Worm (Caenorhabditis elegans) whole organism, L2 larva: ENCODE data around the gene pnk-4.

Experiments used
- F13H6.1 ChIP-seq: sonication (generic microtip); optimal IDR thresholded peaks from 2 replicates; lab custom pipeline; 2016; ENCODE audit warnings: missing genetic modification characterization, missing compliant biosample characterization
- R02D3.7 ChIP-seq: fragments of 150-350 bp; optimal IDR thresholded peaks from 2 replicates; lab custom pipeline; 2014; ENCODE audit warnings: missing biosample characterization, missing genetic modification characterization
- Y55F3AM.14 ChIP-seq: fragments of 200-800 bp; sonication (Bioruptor generic); optimal IDR thresholded peaks from 2 replicates; lab custom pipeline; 2018; ENCODE audit warnings: mild to moderate bottlenecking, missing genetic modification characterization, missing compliant biosample characterization
- ZK546.5 ChIP-seq: sonication (generic microtip); optimal IDR thresholded peaks from 2 replicates; lab custom pipeline; 2017; ENCODE audit warnings: missing biosample characterization, missing genetic modification characterization
- alr-1 ChIP-seq: fragments of 150-350 bp; optimal IDR thresholded peaks from 2 replicates; lab custom pipeline; 2014; ENCODE audit warnings: missing biosample characterization, missing genetic modification characterization
- ama-1 ChIP-seq: fragments of 150-350 bp; optimal IDR thresholded peaks from 2 replicates; lab custom pipeline; 2018; ENCODE audit warnings: inconsistent platforms
- blmp-1 ChIP-seq: sonication (generic microtip); optimal IDR thresholded peaks from 2 replicates; lab custom pipeline; 2017; ENCODE audit warnings: missing genetic modification characterization, mild to moderate bottlenecking, missing compliant biosample characterization, antibody characterized with exemption, moderate library complexity; ENCODE audit not compliant: insufficient read depth
- ceh-82 ChIP-seq: fragments of 150-350 bp; optimal IDR thresholded peaks from 2 replicates; lab custom pipeline; 2014; ENCODE audit warnings: missing biosample characterization, missing genetic modification characterization
- crh-2 ChIP-seq: sonication (generic microtip); optimal IDR thresholded peaks from 2 replicates; lab custom pipeline; 2017; ENCODE audit warnings: missing biosample characterization, missing genetic modification characterization
- dmd-4 ChIP-seq: sonication (generic microtip); optimal IDR thresholded peaks from 2 replicates; lab custom pipeline; 2017; ENCODE audit warnings: missing biosample characterization, missing genetic modification characterization
- egl-27 ChIP-seq: sonication (generic microtip); optimal IDR thresholded peaks from 3 replicates; lab custom pipeline; 2017; ENCODE audit warnings: missing biosample characterization, missing genetic modification reagents, missing genetic modification characterization
- elt-1 ChIP-seq: fragments of 150-350 bp; optimal IDR thresholded peaks from 2 replicates; lab custom pipeline; 2014; ENCODE audit warnings: missing biosample characterization, missing genetic modification characterization
- elt-3 ChIP-seq: sonication (generic microtip); optimal IDR thresholded peaks from 2 replicates; lab custom pipeline; 2017; ENCODE audit warnings: missing biosample characterization, missing genetic modification characterization
- fos-1 ChIP-seq: fragments of 150-350 bp; optimal IDR thresholded peaks from 2 replicates; lab custom pipeline; 2014; ENCODE audit warnings: missing biosample characterization, missing genetic modification characterization
- gmeb-1 ChIP-seq: fragments of 150-350 bp; optimal IDR thresholded peaks from 2 replicates; lab custom pipeline; 2014; ENCODE audit warnings: missing biosample characterization, missing genetic modification characterization
- lin-11 ChIP-seq: fragments of 150-350 bp; sonication (generic microtip); optimal IDR thresholded peaks from 2 replicates; lab custom pipeline; 2014; ENCODE audit warnings: missing biosample characterization, missing genetic modification characterization, inconsistent platforms, mixed read lengths
- lin-13 ChIP-seq: fragments of 150-350 bp; optimal IDR thresholded peaks from 2 replicates; lab custom pipeline; 2014; ENCODE audit warnings: missing biosample characterization, missing genetic modification reagents, missing genetic modification characterization
- lin-39 ChIP-seq: fragments of 150-350 bp; optimal IDR thresholded peaks from 2 replicates; lab custom pipeline; 2014; ENCODE audit warnings: missing biosample characterization, missing genetic modification reagents, missing genetic modification characterization
- lsy-2 ChIP-seq, 2 experiments: fragments of 150-350 bp in 1 of 2; sonication (generic microtip) in 1 of 2; optimal IDR thresholded peaks; 2 replicates each; lab custom pipeline; 2014 to 2017; ENCODE audit warnings: missing biosample characterization in 2 of 2, missing genetic modification characterization in 2 of 2
- mab-5 ChIP-seq: fragments of 150-350 bp; optimal IDR thresholded peaks from 2 replicates; lab custom pipeline; 2014; ENCODE audit warnings: missing biosample characterization, missing genetic modification characterization
- mbf-1 ChIP-seq: sonication (generic microtip); optimal IDR thresholded peaks from 2 replicates; lab custom pipeline; 2017; ENCODE audit warnings: missing biosample characterization, missing genetic modification characterization
- mdl-1 ChIP-seq, 2 experiments: fragments of 150-350 bp in 1 of 2; sonication (generic microtip) in 1 of 2; optimal IDR thresholded peaks; 2 replicates each; lab custom pipeline; 2017; ENCODE audit warnings: missing biosample characterization in 2 of 2, missing genetic modification characterization in 2 of 2
- nhr-10 ChIP-seq: sonication (generic microtip); optimal IDR thresholded peaks from 2 replicates; lab custom pipeline; 2017; ENCODE audit warnings: missing biosample characterization, missing genetic modification characterization
- nhr-11 ChIP-seq: fragments of 150-350 bp; optimal IDR thresholded peaks from 2 replicates; lab custom pipeline; 2014; ENCODE audit warnings: missing biosample characterization, missing genetic modification characterization
- nhr-12 ChIP-seq: fragments of 150-350 bp; optimal IDR thresholded peaks from 2 replicates; lab custom pipeline; 2014; ENCODE audit warnings: missing biosample characterization, missing genetic modification characterization
- nhr-129 ChIP-seq: fragments of 150-350 bp; optimal IDR thresholded peaks from 2 replicates; lab custom pipeline; 2014; ENCODE audit warnings: missing biosample characterization, missing genetic modification characterization
- nhr-21 ChIP-seq: fragments of 150-350 bp; optimal IDR thresholded peaks from 2 replicates; lab custom pipeline; 2014; ENCODE audit warnings: missing biosample characterization, missing genetic modification characterization
- nhr-23 ChIP-seq: fragments of 150-350 bp; optimal IDR thresholded peaks from 2 replicates; lab custom pipeline; 2014; ENCODE audit warnings: missing biosample characterization, missing genetic modification reagents, missing genetic modification characterization
- nhr-237 ChIP-seq: fragments of 150-350 bp; optimal IDR thresholded peaks from 2 replicates; lab custom pipeline; 2014; ENCODE audit warnings: missing biosample characterization, missing genetic modification characterization
- nhr-25 ChIP-seq: fragments of 150-350 bp; sonication (generic microtip); optimal IDR thresholded peaks from 3 replicates; lab custom pipeline; 2014; ENCODE audit warnings: missing biosample characterization, missing genetic modification characterization
- nhr-6 ChIP-seq: fragments of 150-350 bp; optimal IDR thresholded peaks from 2 replicates; lab custom pipeline; 2014; ENCODE audit warnings: missing biosample characterization, missing genetic modification characterization
- nhr-77 ChIP-seq: fragments of 150-350 bp; optimal IDR thresholded peaks from 2 replicates; lab custom pipeline; 2014; ENCODE audit warnings: missing biosample characterization, missing genetic modification characterization
- peb-1 ChIP-seq: fragments of 150-350 bp; optimal IDR thresholded peaks from 2 replicates; lab custom pipeline; 2014; ENCODE audit warnings: missing biosample characterization, missing genetic modification characterization
- sem-4 ChIP-seq: fragments of 150-350 bp; optimal IDR thresholded peaks from 2 replicates; lab custom pipeline; 2014; ENCODE audit warnings: missing biosample characterization, missing genetic modification reagents, missing genetic modification characterization
- skn-1 ChIP-seq: sonication (generic microtip); optimal IDR thresholded peaks from 2 replicates; lab custom pipeline; 2017; ENCODE audit warnings: missing biosample characterization, missing genetic modification characterization
- sma-3 ChIP-seq: sonication (generic microtip); optimal IDR thresholded peaks from 2 replicates; lab custom pipeline; 2016; ENCODE audit warnings: missing genetic modification reagents, missing genetic modification characterization, missing compliant biosample characterization
- sma-9 ChIP-seq, 2 experiments: fragments of 150-350 bp in 1 of 2; sonication (generic microtip) in 1 of 2; optimal IDR thresholded peaks; 2 replicates each; lab custom pipeline; 2014 to 2016; ENCODE audit warnings: missing genetic modification characterization in 2 of 2, mild to moderate bottlenecking in 1 of 2, missing biosample characterization in 1 of 2, missing compliant biosample characterization in 1 of 2, missing genetic modification reagents in 1 of 2, moderate library complexity in 1 of 2
- snpc-4 ChIP-seq: fragments of 150-350 bp; optimal IDR thresholded peaks from 2 replicates; lab custom pipeline; 2014; ENCODE audit warnings: missing biosample characterization, missing genetic modification characterization
- unc-55 ChIP-seq: fragments of 150-350 bp; sonication (generic microtip); optimal IDR thresholded peaks from 3 replicates; lab custom pipeline; 2014; ENCODE audit warnings: missing biosample characterization, missing genetic modification reagents, missing genetic modification characterization
- zag-1 ChIP-seq: fragments of 150-350 bp; optimal IDR thresholded peaks from 2 replicates; lab custom pipeline; 2014; ENCODE audit warnings: missing biosample characterization, missing genetic modification characterization
- ztf-1 ChIP-seq: fragments of 200-800 bp; sonication (Bioruptor generic); conservative IDR thresholded peaks from 2 replicates; pipeline ENCODE4 v1.3.6; 2022; ENCODE audit warnings: missing genetic modification characterization, missing compliant biosample characterization
- ztf-11 ChIP-seq: sonication (generic microtip); optimal IDR thresholded peaks from 2 replicates; lab custom pipeline; 2017; ENCODE audit warnings: missing biosample characterization, missing genetic modification characterization
- ztf-4 ChIP-seq: fragments of 150-350 bp; optimal IDR thresholded peaks from 2 replicates; lab custom pipeline; 2014; ENCODE audit warnings: missing biosample characterization, missing genetic modification characterization

Gene pnk-4

DNA sequence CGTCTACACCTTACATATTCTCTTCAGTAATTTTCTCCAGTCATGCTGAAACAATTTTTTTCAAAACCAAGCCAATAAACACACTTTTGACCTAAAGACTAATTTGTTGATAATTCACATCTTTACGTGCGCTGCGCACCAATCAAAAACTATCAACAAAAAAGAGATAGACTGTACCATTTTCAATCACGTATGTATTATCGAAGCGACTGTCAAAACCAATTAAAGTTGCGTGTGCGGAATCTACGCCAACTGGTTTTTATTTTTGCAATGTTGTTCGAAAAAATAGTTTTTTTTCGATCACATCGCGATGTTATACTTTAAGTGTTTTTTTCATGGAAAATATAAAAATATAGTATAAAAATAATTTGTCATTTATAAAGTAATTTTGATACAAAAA, 8.3 kb upstream of the pnk-4 start:
- TF ChIP-seq crh-2 (tag; lab: Kevin White, UChicago) (peak; percentile 1), nhr-25 (tag; lab: Kevin White, UChicago) (peak; percentile 63), egl-27 (tag; lab: Kevin White, UChicago) (no peak), sma-9 (GFP tag; optimal IDR thresholded peaks at IDR 0.05; lab: Kevin White, UChicago) (peak; percentile 46), sma-9 (tag; optimal IDR thresholded peaks at IDR 0.05; lab: Kevin White, UChicago) (no peak), sma-3 (GFP tag; lab: Kevin White, UChicago) (peak; percentile 40), mab-5 (tag; lab: Kevin White, UChicago) (no peak)

DNA sequence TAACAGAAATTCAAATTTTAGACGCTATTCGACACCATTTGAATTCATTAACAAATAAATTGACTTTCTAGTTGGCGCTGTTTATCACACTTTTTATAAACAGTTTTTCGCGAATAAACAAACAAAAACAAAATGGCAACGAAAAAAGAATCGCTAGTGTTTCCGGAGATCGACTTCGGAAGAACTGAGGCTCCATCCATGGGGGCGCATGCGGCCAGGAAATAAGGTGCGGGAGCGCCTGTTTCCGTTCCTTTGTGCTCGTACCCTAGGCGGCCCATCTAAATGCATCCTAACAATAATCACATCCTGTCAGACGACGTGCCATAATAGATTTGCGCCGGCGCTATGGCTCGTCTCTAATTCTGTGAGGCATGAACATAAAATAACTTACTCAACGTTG, 3.6 kb upstream of the pnk-4 start:
- TF ChIP-seq nhr-77 = no peak
- TF ChIP-seq zag-1 = no peak
- TF ChIP-seq R02D3.7 = no peak
- TF ChIP-seq nhr-237 (tag; lab: Kevin White, UChicago) = no peak
- TF ChIP-seq sma-3 (GFP tag; lab: Kevin White, UChicago) = no peak
- no peak for TF ChIP-seq blmp-1
- no peak for TF ChIP-seq sma-9 (GFP tag; optimal IDR thresholded peaks at IDR 0.05; lab: Kevin White, UChicago)
- TF ChIP-seq sma-9 (tag; optimal IDR thresholded peaks at IDR 0.05; lab: Kevin White, UChicago) = no peak
- no peak for TF ChIP-seq lsy-2 (tag; optimal IDR thresholded peaks at IDR 0.05; lab: Kevin White, UChicago)
- no peak for TF ChIP-seq ztf-4 (tag; lab: Kevin White, UChicago)
- no peak for TF ChIP-seq unc-55 (GFP tag; lab: Kevin White, UChicago)
- no peak for TF ChIP-seq mab-5 (tag; lab: Kevin White, UChicago)
- TF ChIP-seq egl-27 (tag; lab: Kevin White, UChicago) = no peak
- no peak for TF ChIP-seq skn-1
- TF ChIP-seq gmeb-1 (tag; lab: Kevin White, UChicago) = no peak
- no peak for TF ChIP-seq nhr-21 (tag; lab: Kevin White, UChicago)
- TF ChIP-seq dmd-4 (tag; lab: Kevin White, UChicago) = no peak
- TF ChIP-seq alr-1 (tag; lab: Kevin White, UChicago) = no peak
- no peak for TF ChIP-seq ztf-11 (tag; lab: Kevin White, UChicago)
- no peak for TF ChIP-seq nhr-11 (tag; lab: Kevin White, UChicago)
- TF ChIP-seq, all 48 proteins: peak for 0

DNA sequence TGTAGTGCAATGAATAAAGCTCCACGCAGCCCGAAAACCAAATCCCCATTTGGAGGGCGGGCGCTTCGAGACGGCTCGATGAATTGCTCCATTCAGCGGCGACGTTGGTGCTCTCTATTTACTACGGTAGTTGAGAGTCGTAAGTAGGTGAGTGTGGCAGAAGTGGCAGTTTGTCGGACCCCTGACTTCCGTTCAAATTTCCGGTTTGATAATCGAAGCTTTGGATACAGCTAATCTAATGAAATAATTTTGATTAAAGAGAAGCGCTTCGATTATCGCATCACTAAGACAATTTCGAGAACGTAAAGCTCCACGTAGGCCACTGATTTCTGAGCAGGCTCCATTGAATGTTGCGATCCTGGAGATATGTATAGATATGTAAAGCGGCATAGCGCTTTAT, 3.1 kb upstream of the pnk-4 start, which contains the start of gene ets-5:
Gene ets-5, minus strand, starts transcription at position 32 of the 400 bp plus-strand sequence.
- no peak for TF ChIP-seq nhr-6
- no peak for TF ChIP-seq nhr-12
- TF ChIP-seq sma-3 (GFP tag; lab: Kevin White, UChicago) = no peak
- TF ChIP-seq ztf-1 (GFP tag; lab: Robert Waterston, UW) = no peak
- no peak for TF ChIP-seq crh-2 (tag; lab: Kevin White, UChicago)
- TF ChIP-seq nhr-11 (tag; lab: Kevin White, UChicago) = no peak
- no peak for TF ChIP-seq ztf-11 (tag; lab: Kevin White, UChicago)
- TF ChIP-seq alr-1 (tag; lab: Kevin White, UChicago) = no peak
- TF ChIP-seq elt-1 (tag; lab: Kevin White, UChicago) = no peak
- TF ChIP-seq snpc-4 (tag; lab: Kevin White, UChicago) = no peak
- TF ChIP-seq ceh-82 (tag; lab: Kevin White, UChicago) = no peak
- no peak for TF ChIP-seq unc-55 (GFP tag; lab: Kevin White, UChicago)
- TF ChIP-seq nhr-10 (tag; lab: Kevin White, UChicago) = no peak
- no peak for TF ChIP-seq sma-9 (GFP tag; optimal IDR thresholded peaks at IDR 0.05; lab: Kevin White, UChicago)
- no peak for TF ChIP-seq sma-9 (tag; optimal IDR thresholded peaks at IDR 0.05; lab: Kevin White, UChicago)
- TF ChIP-seq nhr-21 (tag; lab: Kevin White, UChicago) = no peak
- TF ChIP-seq R02D3.7 = no peak

DNA sequence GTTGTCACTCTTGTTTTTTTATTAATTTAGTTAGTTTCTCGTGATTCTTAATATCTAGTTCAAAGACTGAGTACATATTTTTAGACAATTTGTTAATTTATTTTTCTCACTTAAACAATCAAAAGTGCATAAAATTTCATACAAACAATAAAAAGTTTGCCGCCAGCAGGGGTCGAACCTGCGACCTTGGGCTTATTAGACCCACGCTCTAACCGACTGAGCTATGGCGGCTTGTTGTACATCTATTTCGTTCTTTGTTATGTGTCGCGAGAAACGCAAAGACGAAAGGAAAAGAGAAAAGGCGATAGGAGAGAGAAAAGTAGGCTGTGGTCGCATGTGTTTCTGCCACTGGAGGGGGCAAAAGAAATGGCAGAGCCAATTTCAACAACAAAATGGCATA, 2.2 kb upstream of the pnk-4 start:
- TF ChIP-seq Y55F3AM.14 (GFP tag; lab: Kevin White, UChicago) = peak; percentile 83
- no peak for TF ChIP-seq peb-1 (tag; lab: Kevin White, UChicago)
- TF ChIP-seq fos-1 = peak; percentile 91
- TF ChIP-seq nhr-129 = peak; percentile 89
- no peak for TF ChIP-seq ama-1 (lab: Kevin White, UChicago)
- peak; percentile 60 for TF ChIP-seq gmeb-1 (tag; lab: Kevin White, UChicago)
- TF ChIP-seq nhr-23 (tag; lab: Kevin White, UChicago) = no peak
- TF ChIP-seq lin-13 = peak; percentile 83
- peak; percentile 47 for TF ChIP-seq ztf-4 (tag; lab: Kevin White, UChicago)
- TF ChIP-seq crh-2 (tag; lab: Kevin White, UChicago) = peak; percentile 84
- TF ChIP-seq nhr-25 (tag; lab: Kevin White, UChicago) = peak; percentile 77
- peak; percentile 8 for TF ChIP-seq nhr-11 (tag; lab: Kevin White, UChicago)
- no peak for TF ChIP-seq nhr-77
- TF ChIP-seq nhr-21 (tag; lab: Kevin White, UChicago) = peak; percentile 79
- TF ChIP-seq mdl-1 (tag; optimal IDR thresholded peaks at IDR 0.05; lab: Kevin White, UChicago) = peak in 1 of 2 experiments; percentile 49
- TF ChIP-seq sma-9 (GFP tag; optimal IDR thresholded peaks at IDR 0.05; lab: Kevin White, UChicago) = peak; percentile 80
- no peak for TF ChIP-seq sma-9 (tag; optimal IDR thresholded peaks at IDR 0.05; lab: Kevin White, UChicago)
- TF ChIP-seq mbf-1 = no peak
- peak; percentile 33 for TF ChIP-seq nhr-6
- TF ChIP-seq sem-4 (tag; lab: Kevin White, UChicago) = peak; percentile 64
- TF ChIP-seq R02D3.7 = no peak
- no peak for TF ChIP-seq ztf-1 (GFP tag; lab: Robert Waterston, UW)
- TF ChIP-seq snpc-4 (tag; lab: Kevin White, UChicago) = peak; percentile 23
- no peak for TF ChIP-seq lin-39
- peak; percentile 87 for TF ChIP-seq F13H6.1 (tag; lab: Kevin White, UChicago)
- TF ChIP-seq lsy-2 (tag; optimal IDR thresholded peaks at IDR 0.05; lab: Kevin White, UChicago) = peak; percentile 67 to 70
- peak; percentile 72 for TF ChIP-seq sma-3 (GFP tag; lab: Kevin White, UChicago)
- no peak for TF ChIP-seq elt-3 (tag; lab: Kevin White, UChicago)
- peak; percentile 55 for TF ChIP-seq zag-1
- TF ChIP-seq dmd-4 (tag; lab: Kevin White, UChicago) = no peak
- TF ChIP-seq ZK546.5 (tag; lab: Kevin White, UChicago) = no peak
- TF ChIP-seq lin-11 = peak; percentile 69
